Worm (Caenorhabditis elegans) whole organism, L3 larva: ENCODE data around the gene Y38C1BA.1.

Source experiments
- lin-39 ChIP-seq: fragments of 150-350 bp; optimal IDR thresholded peaks from 2 replicates; lab custom pipeline; 2018; ENCODE audit warnings: missing biosample characterization, missing genetic modification reagents, missing genetic modification characterization
- nhr-11 ChIP-seq: fragments of 150-350 bp; optimal IDR thresholded peaks from 2 replicates; lab custom pipeline; 2014; ENCODE audit warnings: missing biosample characterization, missing genetic modification characterization
- nhr-237 ChIP-seq: fragments of 150-350 bp; optimal IDR thresholded peaks from 2 replicates; lab custom pipeline; 2014; ENCODE audit warnings: missing biosample characterization, missing genetic modification characterization
- nhr-25 ChIP-seq: sonication (generic microtip); optimal IDR thresholded peaks from 2 replicates; lab custom pipeline; 2017; ENCODE audit warnings: missing biosample characterization, missing genetic modification characterization
- nhr-76 ChIP-seq: fragments of 150-350 bp; sonication (generic microtip); optimal IDR thresholded peaks from 5 replicates; lab custom pipeline; 2014; ENCODE audit warnings: missing biosample characterization, missing genetic modification characterization
- nhr-77 ChIP-seq: fragments of 150-350 bp; optimal IDR thresholded peaks from 2 replicates; lab custom pipeline; 2014; ENCODE audit warnings: missing biosample characterization, missing genetic modification characterization
- pha-4 ChIP-seq: fragments of 150-350 bp; optimal IDR thresholded peaks from 2 replicates; lab custom pipeline; 2014; ENCODE audit warnings: missing biosample characterization, missing genetic modification reagents, missing genetic modification characterization
- snpc-4 ChIP-seq: fragments of 150-350 bp; optimal IDR thresholded peaks from 2 replicates; lab custom pipeline; 2014; ENCODE audit warnings: missing biosample characterization, missing genetic modification characterization
- tbx-2 ChIP-seq: sonication (generic microtip); optimal IDR thresholded peaks from 2 replicates; lab custom pipeline; 2016; ENCODE audit warnings: mild to moderate bottlenecking, missing genetic modification characterization, missing compliant biosample characterization
- ztf-11 ChIP-seq: fragments of 150-350 bp; optimal IDR thresholded peaks from 2 replicates; lab custom pipeline; 2014; ENCODE audit warnings: missing biosample characterization, missing genetic modification characterization

DNA sequence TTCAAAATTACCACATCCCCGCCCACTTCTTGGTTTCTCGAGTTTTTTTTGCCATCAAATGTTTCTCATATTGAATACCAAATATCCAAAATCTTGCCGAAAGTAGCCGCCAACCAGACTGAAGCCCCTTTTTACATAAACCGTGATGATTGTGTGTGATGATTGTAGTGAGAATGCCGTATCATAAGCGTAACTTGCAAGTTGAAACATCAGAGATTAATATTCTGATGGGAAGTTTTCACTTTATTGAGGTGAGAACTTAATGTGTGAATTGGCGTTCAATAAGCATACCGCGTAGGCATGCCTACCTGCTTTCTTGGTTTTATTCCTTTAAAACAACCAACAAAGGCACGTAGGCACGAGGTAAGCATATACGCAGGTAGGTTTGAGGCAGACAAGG lies 17.8 kb upstream of the Y38C1BA.1 start, which contains the start of gene Y38C1BA.4:
- no peak for TF ChIP-seq lin-39 (tag; lab: Kevin White, UChicago)
- TF ChIP-seq nhr-77: no peak
- no peak for TF ChIP-seq nhr-237
- TF ChIP-seq nhr-76 (tag; lab: Kevin White, UChicago): no peak
- no peak for TF ChIP-seq nhr-11 (tag; lab: Kevin White, UChicago)
- TF ChIP-seq ztf-11 (tag; lab: Kevin White, UChicago): no peak
- no peak for TF ChIP-seq tbx-2
- TF ChIP-seq snpc-4 (tag; lab: Kevin White, UChicago): no peak
- no peak for TF ChIP-seq pha-4 (tag; lab: Kevin White, UChicago)
- no peak for TF ChIP-seq nhr-25 (tag; lab: Kevin White, UChicago)
